Worm (Caenorhabditis elegans) whole organism, L4 larva: ENCODE data around the gene Y50E8A.6.
A peak's percentile ranks its signal among the peaks of the same experiment; 100 is the strongest.

Experiments used
- F10B5.3 ChIP-seq: sonication (generic microtip); optimal IDR thresholded peaks from 2 replicates; lab custom pipeline; 2016; ENCODE audit warnings: mild to moderate bottlenecking, missing genetic modification characterization, missing compliant biosample characterization
- F26F4.8 ChIP-seq: fragments of 200-800 bp; sonication (Bioruptor generic); conservative IDR thresholded peaks from 2 replicates; pipeline ENCODE4 v1.3.6; 2022; ENCODE audit warnings: missing genetic modification characterization, missing compliant biosample characterization
- R02D3.7 ChIP-seq: fragments of 150-350 bp; sonication (generic microtip); optimal IDR thresholded peaks from 3 replicates; lab custom pipeline; 2014; ENCODE audit warnings: missing biosample characterization, missing genetic modification characterization
- T20F7.1 ChIP-seq: fragments of 200-800 bp; sonication (Bioruptor generic); optimal IDR thresholded peaks from 2 replicates; lab custom pipeline; 2018; ENCODE audit warnings: mild to moderate bottlenecking, missing genetic modification characterization, missing compliant biosample characterization
- T26A8.4 ChIP-seq: fragments of 200-800 bp; sonication (Bioruptor generic); IDR thresholded peaks from 2 replicates; pipeline ENCODE4 v1.3.6; 2022; ENCODE audit warnings: missing genetic modification characterization, missing compliant biosample characterization
- Y48G9A.11 ChIP-seq: fragments of 200-800 bp; sonication (Bioruptor generic); IDR thresholded peaks from 2 replicates; pipeline ENCODE4 v1.3.6; 2022; ENCODE audit warnings: missing genetic modification reagents, missing genetic modification characterization, missing compliant biosample characterization
- ZK337.2 ChIP-seq: fragments of 200-800 bp; sonication (Bioruptor generic); IDR thresholded peaks from 2 replicates; pipeline ENCODE4 v1.3.6; 2022; ENCODE audit warnings: missing genetic modification reagents, missing genetic modification characterization, missing compliant biosample characterization
- ama-1 ChIP-seq: fragments of 150-350 bp; optimal IDR thresholded peaks from 2 replicates; lab custom pipeline; 2014; ENCODE audit warnings: inconsistent platforms, mixed read lengths
- ceh-20 ChIP-seq: fragments of 200-800 bp; sonication (Bioruptor generic); IDR thresholded peaks from 2 replicates; pipeline ENCODE4 v1.3.6; 2022; ENCODE audit warnings: missing genetic modification reagents, missing genetic modification characterization, missing compliant biosample characterization
- ceh-28 ChIP-seq: fragments of 150-350 bp; optimal IDR thresholded peaks from 2 replicates; lab custom pipeline; 2014; ENCODE audit warnings: missing biosample characterization, missing genetic modification reagents, missing genetic modification characterization
- ceh-32 ChIP-seq: sonication (generic microtip); optimal IDR thresholded peaks from 2 replicates; lab custom pipeline; 2016; ENCODE audit warnings: mild to moderate bottlenecking, missing genetic modification characterization, missing compliant biosample characterization; ENCODE audit not compliant: poor library complexity
- ceh-62 ChIP-seq: sonication (generic microtip); optimal IDR thresholded peaks from 2 replicates; lab custom pipeline; 2017; ENCODE audit warnings: missing biosample characterization, missing genetic modification characterization
- ces-1 ChIP-seq: fragments of 150-350 bp; sonication (generic microtip); optimal IDR thresholded peaks from 4 replicates; lab custom pipeline; 2014; ENCODE audit warnings: missing biosample characterization, missing genetic modification reagents, missing genetic modification characterization
- ctbp-1 ChIP-seq: fragments of 200-800 bp; sonication (Bioruptor generic); IDR thresholded peaks from 2 replicates; pipeline ENCODE4 v1.3.6; 2022; ENCODE audit warnings: missing genetic modification reagents, missing genetic modification characterization, missing compliant biosample characterization
- daf-12 ChIP-seq: fragments of 150-350 bp; optimal IDR thresholded peaks from 2 replicates; lab custom pipeline; 2014; ENCODE audit warnings: missing biosample characterization, missing genetic modification reagents, missing genetic modification characterization
- daf-16 ChIP-seq, 3 experiments: sonication (generic microtip); optimal IDR thresholded peaks; 2 replicates each; lab custom pipeline; 2016 to 2017; ENCODE audit warnings: missing genetic modification characterization in 3 of 3, missing genetic modification reagents in 3 of 3, mild to moderate bottlenecking in 2 of 3, missing compliant biosample characterization in 2 of 3, missing biosample characterization in 1 of 3, moderate library complexity in 1 of 3
- daf-8 ChIP-seq: fragments of 200-800 bp; sonication (Bioruptor generic); IDR thresholded peaks from 2 replicates; pipeline ENCODE4 v1.3.6; 2022; ENCODE audit warnings: missing genetic modification characterization, missing compliant biosample characterization
- dmd-6 ChIP-seq: fragments of 200-800 bp; sonication (Bioruptor generic); IDR thresholded peaks from 2 replicates; pipeline ENCODE4 v1.3.6; 2022; ENCODE audit warnings: missing genetic modification reagents, missing genetic modification characterization, missing compliant biosample characterization
- dmd-8 ChIP-seq: fragments of 200-800 bp; sonication (Bioruptor generic); IDR thresholded peaks from 2 replicates; pipeline ENCODE4 v1.3.6; 2022; ENCODE audit warnings: missing genetic modification characterization, missing compliant biosample characterization
- dpl-1 ChIP-seq: fragments of 150-350 bp; optimal IDR thresholded peaks from 2 replicates; lab custom pipeline; 2014; ENCODE audit warnings: missing biosample characterization, missing genetic modification reagents, missing genetic modification characterization
- duxl-1 ChIP-seq: sonication (generic microtip); optimal IDR thresholded peaks from 2 replicates; lab custom pipeline; 2016; ENCODE audit warnings: mild to moderate bottlenecking, missing genetic modification characterization, moderate library complexity, missing compliant biosample characterization; ENCODE audit not compliant: poor library complexity
- egl-43 ChIP-seq: fragments of 200-800 bp; sonication (Bioruptor generic); IDR thresholded peaks from 2 replicates; pipeline ENCODE4 v1.3.6; 2022; ENCODE audit warnings: missing genetic modification reagents, missing genetic modification characterization, missing compliant biosample characterization
- fkh-10 ChIP-seq: fragments of 150-350 bp; optimal IDR thresholded peaks from 2 replicates; lab custom pipeline; 2014; ENCODE audit warnings: missing biosample characterization, missing genetic modification reagents, missing genetic modification characterization
- lin-1 ChIP-seq: fragments of 200-800 bp; sonication (Bioruptor generic); IDR thresholded peaks from 2 replicates; pipeline ENCODE4 v1.3.6; 2022; ENCODE audit warnings: missing genetic modification reagents, missing genetic modification characterization, missing compliant biosample characterization
- lir-3 ChIP-seq: sonication (generic microtip); optimal IDR thresholded peaks from 2 replicates; lab custom pipeline; 2016; ENCODE audit warnings: mild to moderate bottlenecking, missing genetic modification characterization, missing compliant biosample characterization
- madf-5 ChIP-seq, 2 experiments: fragments of 200-800 bp; sonication (Bioruptor generic); IDR thresholded peaks; 2 replicates each; pipeline ENCODE4 v1.3.6; 2022; ENCODE audit warnings: missing compliant biosample characterization in 2 of 2, missing genetic modification characterization in 2 of 2
- madf-9 ChIP-seq: fragments of 200-800 bp; sonication (Bioruptor generic); conservative IDR thresholded peaks from 2 replicates; pipeline ENCODE4 v1.3.6; 2022; ENCODE audit warnings: missing genetic modification reagents, missing genetic modification characterization, missing compliant biosample characterization
- mes-2 ChIP-seq: sonication (generic microtip); optimal IDR thresholded peaks from 2 replicates; lab custom pipeline; 2016; ENCODE audit warnings: missing genotype, mild to moderate bottlenecking, missing genetic modification characterization, missing compliant biosample characterization; ENCODE audit not compliant: poor library complexity, severe bottlenecking
- nhr-25 ChIP-seq: sonication (generic microtip); optimal IDR thresholded peaks from 2 replicates; lab custom pipeline; 2017; ENCODE audit warnings: missing genetic modification characterization, mild to moderate bottlenecking, missing compliant biosample characterization, antibody characterized with exemption, moderate library complexity, borderline replicate concordance; ENCODE audit not compliant: insufficient read depth
- nhr-48 ChIP-seq: sonication (generic microtip); optimal IDR thresholded peaks from 2 replicates; lab custom pipeline; 2016; ENCODE audit warnings: mild to moderate bottlenecking, missing genetic modification characterization, missing compliant biosample characterization
- nhr-6 ChIP-seq: fragments of 150-350 bp; optimal IDR thresholded peaks from 2 replicates; lab custom pipeline; 2014; ENCODE audit warnings: missing biosample characterization, missing genetic modification characterization
- nhr-77 ChIP-seq: fragments of 150-350 bp; optimal IDR thresholded peaks from 2 replicates; lab custom pipeline; 2014; ENCODE audit warnings: missing biosample characterization, missing genetic modification characterization
- rbr-2 ChIP-seq: sonication (generic microtip); optimal IDR thresholded peaks from 2 replicates; lab custom pipeline; 2016; ENCODE audit warnings: missing genotype, missing genetic modification characterization, missing compliant biosample characterization
- set-16 ChIP-seq: fragments of 200-800 bp; sonication (Bioruptor generic); IDR thresholded peaks from 2 replicates; pipeline ENCODE4 v1.3.6; 2022; ENCODE audit warnings: missing genetic modification reagents, missing genetic modification characterization, missing compliant biosample characterization
- skn-1 ChIP-seq: fragments of 150-350 bp; optimal IDR thresholded peaks from 2 replicates; lab custom pipeline; 2014; ENCODE audit warnings: missing biosample characterization, missing genetic modification characterization
- snpc-1.2 ChIP-seq: fragments of 200-800 bp; sonication (Bioruptor generic); IDR thresholded peaks from 2 replicates; pipeline ENCODE4 v1.3.6; 2022; ENCODE audit warnings: missing genetic modification reagents, missing genetic modification characterization, missing compliant biosample characterization
- spr-3 ChIP-seq: fragments of 200-800 bp; sonication (Bioruptor generic); optimal IDR thresholded peaks from 2 replicates; lab custom pipeline; 2018; ENCODE audit warnings: mild to moderate bottlenecking, missing genetic modification characterization, missing compliant biosample characterization
- tra-1 ChIP-seq: fragments of 200-800 bp; sonication (Bioruptor generic); IDR thresholded peaks from 2 replicates; pipeline ENCODE4 v1.3.6; 2022; ENCODE audit warnings: missing genetic modification reagents, missing genetic modification characterization, missing compliant biosample characterization
- unc-39 ChIP-seq: sonication (generic microtip); optimal IDR thresholded peaks from 2 replicates; lab custom pipeline; 2017; ENCODE audit warnings: missing biosample characterization, missing genetic modification characterization
- unc-62 ChIP-seq, 3 experiments: fragments of 150-350 bp in 1 of 3; sonication (generic microtip); optimal IDR thresholded peaks in 2 of 3; peaks in 1 of 3; 1 replicate in 1 of 3; 2 replicates in 2 of 3; lab custom pipeline; 2014 to 2017; ENCODE audit warnings: missing biosample characterization in 3 of 3, missing genetic modification characterization in 3 of 3, missing genetic modification reagents in 3 of 3, missing genotype in 1 of 3
- vab-7 ChIP-seq: fragments of 200-800 bp; sonication (Bioruptor generic); IDR thresholded peaks from 2 replicates; pipeline ENCODE4 v1.3.6; 2022; ENCODE audit warnings: missing genetic modification reagents, missing genetic modification characterization, missing compliant biosample characterization
- zfp-2 ChIP-seq: sonication (generic microtip); optimal IDR thresholded peaks from 2 replicates; lab custom pipeline; 2016; ENCODE audit warnings: mild to moderate bottlenecking, missing genetic modification characterization, missing compliant biosample characterization
- zfp-3 ChIP-seq: fragments of 200-800 bp; sonication (Bioruptor generic); conservative IDR thresholded peaks from 2 replicates; pipeline ENCODE4 v1.3.6; 2022; ENCODE audit warnings: missing genetic modification reagents, missing genetic modification characterization, missing compliant biosample characterization

The Y50E8A.6 gene

ce11 chrV:14743438-14743837, 2.3 kb upstream of the Y50E8A.6 start:
- peak; percentile 92 for TF ChIP-seq set-16

- peak; percentile 70 for TF ChIP-seq set-16
- TF ChIP-seq, all 104 proteins: peak for 1; not testable (repeated sequence) for 103
These were observed 1.8 kb upstream of the Y50E8A.6 start for ce11 chrV:14742898-14743297.

- TF ChIP-seq T26A8.4 (GFP tag; lab: Robert Waterston, UW) = no peak
- no peak for TF ChIP-seq egl-43 (GFP tag; lab: Robert Waterston, UW)
- TF ChIP-seq zfp-2 (tag; lab: Kevin White, UChicago) = no peak
- TF ChIP-seq ceh-20 (GFP tag; lab: Robert Waterston, UW) = no peak
- no peak for TF ChIP-seq madf-9 (GFP tag; lab: Robert Waterston, UW)
- TF ChIP-seq daf-12 (tag; lab: Kevin White, UChicago) = no peak
- TF ChIP-seq daf-16 (GFP tag; optimal IDR thresholded peaks at IDR 0.05; lab: Kevin White, UChicago) = no peak
- no peak for TF ChIP-seq daf-16 (tag; optimal IDR thresholded peaks at IDR 0.05; lab: Kevin White, UChicago)
- TF ChIP-seq dmd-8 = no peak
- no peak for TF ChIP-seq unc-62 (GFP tag; optimal IDR thresholded peaks at IDR 0.05 in 1 of 2; lab: Kevin White, UChicago)
- no peak for TF ChIP-seq unc-62 (tag; optimal IDR thresholded peaks at IDR 0.05; lab: Kevin White, UChicago)
- TF ChIP-seq ctbp-1 (GFP tag; lab: Robert Waterston, UW) = no peak
- TF ChIP-seq T20F7.1 (GFP tag; lab: Kevin White, UChicago) = no peak
- TF ChIP-seq nhr-25 (tag; lab: Kevin White, UChicago) = no peak
- TF ChIP-seq unc-39 (tag; lab: Kevin White, UChicago) = no peak
- TF ChIP-seq fkh-10 (GFP tag; lab: Kevin White, UChicago) = no peak
- no peak for TF ChIP-seq F26F4.8 (GFP tag; lab: Robert Waterston, UW)
- TF ChIP-seq daf-8 (GFP tag; lab: Robert Waterston, UW) = no peak
- TF ChIP-seq madf-5 (GFP tag; IDR thresholded peaks at IDR 0.05; lab: Robert Waterston, UW) = no peak
- no peak for TF ChIP-seq dmd-6 (GFP tag; lab: Robert Waterston, UW)
- no peak for TF ChIP-seq vab-7
These were observed 4.3 kb downstream of the Y50E8A.6 start, which contains the start of gene Y50E8A.5 for ce11 chrV:14736851-14737250. Gene Y50E8A.5, minus strand, starts transcription at chrV:14736951.

- TF ChIP-seq nhr-6 (tag; lab: Kevin White, UChicago) = peak; percentile 87
- no peak for TF ChIP-seq nhr-77 (tag; lab: Kevin White, UChicago)
- peak; percentile 35 for TF ChIP-seq mes-2 (tag; lab: Kevin White, UChicago)
- no peak for TF ChIP-seq skn-1 (tag; lab: Kevin White, UChicago)
- TF ChIP-seq snpc-1.2 (GFP tag; lab: Robert Waterston, UW) = no peak
- peak; percentile 27 for TF ChIP-seq ces-1 (GFP tag; lab: Kevin White, UChicago)
- no peak for TF ChIP-seq rbr-2 (tag; lab: Kevin White, UChicago)
- peak; percentile 52 for TF ChIP-seq R02D3.7
- TF ChIP-seq T20F7.1 (GFP tag; lab: Kevin White, UChicago) = no peak
- no peak for TF ChIP-seq madf-9 (GFP tag; lab: Robert Waterston, UW)
- no peak for TF ChIP-seq ama-1
- no peak for TF ChIP-seq lir-3
- no peak for TF ChIP-seq unc-39 (tag; lab: Kevin White, UChicago)
- TF ChIP-seq ceh-28 (tag; lab: Kevin White, UChicago) = no peak
- TF ChIP-seq ceh-62 = no peak
- no peak for TF ChIP-seq F10B5.3
- no peak for TF ChIP-seq nhr-48 (tag; lab: Kevin White, UChicago)
- TF ChIP-seq vab-7 = no peak
- no peak for TF ChIP-seq tra-1 (GFP tag; lab: Robert Waterston, UW)
- TF ChIP-seq dpl-1 (GFP tag; lab: Kevin White, UChicago) = peak; percentile 84
- no peak for TF ChIP-seq ceh-32 (tag; lab: Kevin White, UChicago)
- no peak for TF ChIP-seq duxl-1 (tag; lab: Kevin White, UChicago)
- TF ChIP-seq ceh-20 (GFP tag; lab: Robert Waterston, UW) = no peak
- no peak for TF ChIP-seq lin-1 (GFP tag; lab: Robert Waterston, UW)
- TF ChIP-seq zfp-3 (GFP tag; lab: Robert Waterston, UW) = no peak
- TF ChIP-seq spr-3 = no peak
- TF ChIP-seq madf-5 (GFP tag; IDR thresholded peaks at IDR 0.05; lab: Robert Waterston, UW) = no peak
- no peak for TF ChIP-seq Y48G9A.11 (GFP tag; lab: Robert Waterston, UW)
- no peak for TF ChIP-seq ZK337.2 (GFP tag; lab: Robert Waterston, UW)
These were observed 6.9 kb downstream of the Y50E8A.6 start, which contains the start of gene unc-61 for ce11 chrV:14734187-14734765. Gene unc-61, minus strand, starts transcription at chrV:14734237.
